Fruit fly (Drosophila melanogaster): Measurements from ENCODE around the gene Art3.
A peak's percentile ranks its signal among the peaks of the same experiment; 100 is the strongest.

The Art3 gene

dm6 chr3R:15243046-15243356, 13.8 kb upstream of the Art3 start:
- TF ChIP-seq dl (GFP tag; optimal IDR thresholded peaks at IDR 0.05; ENCODE audit: insufficient read depth in 1 of 2, partially characterized antibody in 2 of 2) (no peak), ey (GFP tag; optimal IDR thresholded peaks at IDR 0.05) (no peak), jim (GFP tag; optimal IDR thresholded peaks at IDR 0.05) (no peak), usp (GFP tag; optimal IDR thresholded peaks at IDR 0.05) (no peak), Sp1 (GFP tag; optimal IDR thresholded peaks at IDR 0.05) (no peak), OdsH (GFP tag; optimal IDR thresholded peaks at IDR 0.05) (no peak), rgr (GFP tag; optimal IDR thresholded peaks at IDR 0.05) (no peak), GATAd (GFP tag; optimal IDR thresholded peaks at IDR 0.05) (no peak), fru (GFP tag; optimal IDR thresholded peaks at IDR 0.05) (no peak), lola (GFP tag; optimal IDR thresholded peaks at IDR 0.05) (no peak), Hr83 (GFP tag; optimal IDR thresholded peaks at IDR 0.05; ENCODE audit: poor library complexity, severe bottlenecking) (no peak), CG32264 (GFP tag; optimal IDR thresholded peaks at IDR 0.05) (no peak), Dif (GFP tag; optimal IDR thresholded peaks at IDR 0.05; ENCODE audit: partially characterized antibody) (no peak), foxo (GFP tag; optimal IDR thresholded peaks at IDR 0.05) (no peak)

- TF ChIP-seq jim (GFP tag; optimal IDR thresholded peaks at IDR 0.05) (peak; percentile 24), HLH106 (tag; optimal IDR thresholded peaks at IDR 0.05) (peak; percentile 79), usp (GFP tag; optimal IDR thresholded peaks at IDR 0.05) (no peak), br (GFP tag; optimal IDR thresholded peaks at IDR 0.05) (no peak), brk (GFP tag; optimal IDR thresholded peaks at IDR 0.05) (no peak), Mio (GFP tag; optimal IDR thresholded peaks at IDR 0.05) (no peak), CG32264 (GFP tag; optimal IDR thresholded peaks at IDR 0.05) (no peak), sage (GFP tag; optimal IDR thresholded peaks at IDR 0.05) (no peak), dsf (GFP tag; optimal IDR thresholded peaks at IDR 0.05; ENCODE audit: borderline replicate concordance) (no peak), Jra (GFP tag; optimal IDR thresholded peaks at IDR 0.05) (no peak), dl (GFP tag; optimal IDR thresholded peaks at IDR 0.05; ENCODE audit: insufficient read depth in 1 of 2, partially characterized antibody in 2 of 2) (no peak), CrebA (GFP tag; optimal IDR thresholded peaks at IDR 0.05; ENCODE audit: borderline replicate concordance) (no peak), foxo (GFP tag; optimal IDR thresholded peaks at IDR 0.05) (peak in 1 of 2 experiments; percentile 9), psq (GFP tag; optimal IDR thresholded peaks at IDR 0.05) (no peak), Hr78 (GFP tag; optimal IDR thresholded peaks at IDR 0.05) (peak; percentile 46), h (GFP tag; optimal IDR thresholded peaks at IDR 0.05) (peak; percentile 54), sv (GFP tag; optimal IDR thresholded peaks at IDR 0.05) (peak; percentile 64), rgr (GFP tag; optimal IDR thresholded peaks at IDR 0.05) (no peak), Sp1 (GFP tag; optimal IDR thresholded peaks at IDR 0.05) (peak; percentile 46), Dfd (GFP tag; optimal IDR thresholded peaks at IDR 0.05) (no peak), OdsH (GFP tag; optimal IDR thresholded peaks at IDR 0.05) (peak; percentile 32), GATAd (GFP tag; optimal IDR thresholded peaks at IDR 0.05) (no peak), CG9705 (GFP tag; optimal IDR thresholded peaks at IDR 0.05) (peak; percentile 54), Vsx2 (GFP tag; optimal IDR thresholded peaks at IDR 0.05; ENCODE audit: partially characterized antibody) (peak; percentile 64), fru (GFP tag; optimal IDR thresholded peaks at IDR 0.05) (no peak), N (GFP tag; optimal IDR thresholded peaks at IDR 0.05) (peak; percentile 92), woc (GFP tag; optimal IDR thresholded peaks at IDR 0.05) (peak; percentile 72), Dif (GFP tag; optimal IDR thresholded peaks at IDR 0.05; ENCODE audit: partially characterized antibody) (peak; percentile 68), Rel (GFP tag; optimal IDR thresholded peaks at IDR 0.05) (no peak), Rel (tag; optimal IDR thresholded peaks at IDR 0.05) (peak; percentile 4), dmrt93B (GFP tag; optimal IDR thresholded peaks at IDR 0.05) (peak; percentile 68), tai (GFP tag; optimal IDR thresholded peaks at IDR 0.05) (no peak), pan (optimal IDR thresholded peaks at IDR 0.05) (no peak), ey (GFP tag; optimal IDR thresholded peaks at IDR 0.05) (peak; percentile 60), lola (GFP tag; optimal IDR thresholded peaks at IDR 0.05) (no peak), Abd-B (GFP tag; optimal IDR thresholded peaks at IDR 0.05) (no peak), Hnf4 (GFP tag; optimal IDR thresholded peaks at IDR 0.05) (peak; percentile 64), Myc (optimal IDR thresholded peaks at IDR 0.05) (no peak), Hr83 (GFP tag; optimal IDR thresholded peaks at IDR 0.05; ENCODE audit: poor library complexity, severe bottlenecking) (peak; percentile 5)
Measured at dm6 chr3R:15242186-15243045, 13.2 kb upstream of the Art3 start, which contains the start of the genes tefu and Hsc70-4. Gene tefu (minus strand): TSS chr3R:15242236. Gene Hsc70-4 (plus strand): TSS chr3R:15242687.

Data from whole organism, wandering third instar larva.